Worm (Caenorhabditis elegans): ENCODE data around the gene C14C6.3.

Gene C14C6.3

DNA sequence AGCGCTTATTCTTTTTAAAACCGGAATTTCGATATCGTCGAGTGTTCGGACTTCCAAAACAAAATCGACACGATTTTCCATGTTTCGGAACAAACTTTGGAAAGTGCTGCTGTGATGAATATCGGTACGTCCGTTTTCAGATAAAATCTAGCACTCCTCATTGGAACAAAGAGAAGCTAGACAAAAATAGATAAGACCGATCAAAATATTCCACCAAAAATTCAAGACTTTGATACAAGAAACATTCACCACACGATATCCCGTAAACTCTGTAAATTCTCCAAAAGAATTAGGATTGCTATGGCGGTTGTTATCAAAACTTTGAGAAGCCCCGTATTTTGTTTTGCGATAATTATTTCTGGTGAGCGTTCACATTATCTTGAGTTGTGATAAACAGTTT lies at the start of gene C14C6.3:
Gene C14C6.3, plus strand, starts transcription at position 301 of the 400 bp plus-strand sequence.
- no peak for TF ChIP-seq unc-62 (GFP tag; optimal IDR thresholded peaks at IDR 0.05)

- TF ChIP-seq unc-62 (GFP tag; optimal IDR thresholded peaks at IDR 0.05) = no peak
Measured at ce11 chrV:494284-494683, 49.0 kb upstream of the C14C6.3 start, which contains the start of gene nhr-131. Gene nhr-131, plus strand, starts transcription at chrV:494370.

- no peak for TF ChIP-seq unc-62 (GFP tag; optimal IDR thresholded peaks at IDR 0.05)
Measured at ce11 chrV:497399-497798, 45.9 kb upstream of the C14C6.3 start, which contains the start of gene T01G6.1. Gene T01G6.1, plus strand, starts transcription at chrV:497699.

DNA sequence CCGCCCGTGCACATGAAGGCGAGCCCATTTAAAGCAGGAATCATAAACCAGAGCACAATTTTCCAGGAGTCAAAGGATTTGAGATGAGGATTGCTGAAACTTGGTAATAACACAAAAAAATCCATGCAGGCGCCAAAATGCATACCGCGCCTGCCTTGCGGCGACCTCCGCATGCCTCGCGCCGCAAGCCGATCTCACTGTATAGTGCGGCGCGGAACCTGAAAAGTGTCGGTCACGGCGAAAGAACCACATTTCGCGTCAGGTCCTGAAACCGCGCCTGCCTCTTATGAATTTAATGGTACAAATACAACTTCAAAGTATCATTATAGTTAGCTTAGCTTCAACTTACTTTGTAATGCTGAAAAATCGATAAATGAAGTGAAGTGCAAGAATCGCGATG lies 42.7 kb upstream of the C14C6.3 start:
- no peak for TF ChIP-seq unc-62 (GFP tag; optimal IDR thresholded peaks at IDR 0.05)

- no peak for TF ChIP-seq unc-62 (GFP tag; optimal IDR thresholded peaks at IDR 0.05)
Measured at ce11 chrV:501230-501629, 42.0 kb upstream of the C14C6.3 start, which contains the start of gene str-256. Gene str-256, minus strand, starts transcription at chrV:501330.

- TF ChIP-seq unc-62 (GFP tag; optimal IDR thresholded peaks at IDR 0.05) = no peak
Measured at ce11 chrV:502803-503273, 40.4 kb upstream of the C14C6.3 start, which contains the start of gene T01G6.10. Gene T01G6.10, minus strand, starts transcription at chrV:503223.

ce11 chrV:503728-504127 lies 39.5 kb upstream of the C14C6.3 start, which contains the start of gene srlf-35:
Gene srlf-35, plus strand, starts transcription at chrV:504028.
- TF ChIP-seq unc-62 (GFP tag; optimal IDR thresholded peaks at IDR 0.05) = no peak

DNA sequence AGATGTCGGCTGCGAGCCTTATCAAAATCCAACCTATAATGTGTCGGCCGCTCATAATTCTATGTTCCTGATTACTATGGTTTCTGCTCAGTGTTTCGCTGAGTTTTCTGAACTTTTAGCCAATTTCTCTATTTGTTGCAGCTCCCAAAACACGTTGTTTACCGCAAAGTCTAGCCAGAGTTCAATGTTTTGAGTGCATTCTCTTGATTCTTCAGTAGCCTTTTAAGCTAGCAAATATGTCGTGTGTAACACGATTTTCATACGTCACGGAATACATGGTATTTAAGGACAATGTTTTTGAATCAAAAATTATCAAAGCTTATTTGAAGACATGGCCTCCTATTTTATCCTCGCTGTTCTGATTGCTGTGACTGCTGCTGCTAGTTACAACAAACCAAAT lies 38.1 kb upstream of the C14C6.3 start, which contains the start of gene srlf-19:
Gene srlf-19, plus strand, starts transcription at position 301 of the 400 bp plus-strand sequence.
- TF ChIP-seq unc-62 (GFP tag; optimal IDR thresholded peaks at IDR 0.05) = no peak

- TF ChIP-seq unc-62 (GFP tag; optimal IDR thresholded peaks at IDR 0.05) = no peak
Measured at ce11 chrV:512420-512819, 30.8 kb upstream of the C14C6.3 start, which contains the start of gene srh-37. Gene srh-37, minus strand, starts transcription at chrV:512520.

DNA sequence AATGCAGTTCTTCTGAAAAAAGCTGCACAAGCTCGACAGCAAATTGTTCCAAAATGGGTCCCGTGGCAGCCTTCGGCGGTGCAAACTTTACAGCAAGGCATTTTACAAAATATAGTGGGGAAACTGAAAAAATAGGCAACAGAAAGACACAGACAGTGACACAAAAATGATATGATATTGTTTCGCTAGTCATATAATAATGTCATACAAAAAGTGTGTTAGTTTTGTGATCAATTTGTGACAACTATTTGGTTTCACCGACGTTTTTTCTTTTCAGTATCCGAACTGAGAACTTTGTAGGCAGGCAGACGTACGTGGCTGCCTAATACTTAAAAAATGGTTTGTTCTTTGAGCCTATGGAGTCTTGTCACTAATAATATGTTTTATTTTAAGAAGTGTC lies 23.8 kb upstream of the C14C6.3 start, which contains the start of gene nhr-210:
Gene nhr-210, minus strand, starts transcription at position 101 of the 400 bp plus-strand sequence.
- no peak for TF ChIP-seq unc-62 (GFP tag; optimal IDR thresholded peaks at IDR 0.05)

DNA sequence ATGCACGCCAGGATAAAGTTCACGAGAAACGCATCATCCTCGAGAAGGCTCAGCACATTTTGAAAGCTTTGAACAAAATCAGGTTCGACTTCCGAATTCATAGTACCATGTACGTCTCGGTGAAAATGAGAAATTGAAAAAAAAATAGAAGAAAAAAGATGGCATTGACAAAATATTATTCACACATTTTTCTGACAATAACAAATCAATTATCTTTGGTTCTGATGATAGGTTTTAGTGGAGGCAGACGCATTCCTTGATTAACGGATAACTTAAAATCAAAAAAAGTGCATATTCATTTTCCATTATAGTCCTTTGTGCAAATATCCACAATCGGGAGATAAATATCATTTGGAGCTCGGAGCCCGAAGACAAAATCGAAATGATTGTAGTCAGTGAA lies 21.8 kb upstream of the C14C6.3 start, which contains the start of gene srw-107:
Gene srw-107, minus strand, starts transcription at position 101 of the 400 bp plus-strand sequence.
- TF ChIP-seq unc-62 (GFP tag; optimal IDR thresholded peaks at IDR 0.05) = no peak

- no peak for TF ChIP-seq unc-62 (GFP tag; optimal IDR thresholded peaks at IDR 0.05)
Measured at ce11 chrV:524058-524457, 19.2 kb upstream of the C14C6.3 start, which contains the start of gene lipl-3. Gene lipl-3, minus strand, starts transcription at chrV:524218.

DNA sequence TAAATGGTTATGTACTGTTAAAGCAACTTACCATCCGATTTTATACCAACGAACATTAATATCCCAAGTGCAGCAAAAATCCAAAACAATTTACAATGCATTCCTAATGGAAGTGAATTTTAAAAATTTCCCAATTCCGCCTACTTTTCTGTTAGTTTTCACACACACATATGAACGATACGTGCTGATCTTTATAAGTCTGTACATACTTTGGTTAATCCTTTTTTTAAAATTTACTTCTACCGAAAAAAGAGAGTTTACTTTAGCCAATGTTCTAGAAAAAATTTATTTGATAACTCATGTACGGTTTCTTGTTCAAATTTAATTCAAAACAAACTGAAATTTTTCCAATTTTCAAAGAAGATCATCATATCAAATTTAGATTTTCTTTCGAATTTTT lies 18.2 kb upstream of the C14C6.3 start, which contains the start of gene R11G11.16:
Gene R11G11.16, minus strand, starts transcription at position 101 of the 400 bp plus-strand sequence.
- TF ChIP-seq unc-62 (GFP tag; optimal IDR thresholded peaks at IDR 0.05) = no peak

DNA sequence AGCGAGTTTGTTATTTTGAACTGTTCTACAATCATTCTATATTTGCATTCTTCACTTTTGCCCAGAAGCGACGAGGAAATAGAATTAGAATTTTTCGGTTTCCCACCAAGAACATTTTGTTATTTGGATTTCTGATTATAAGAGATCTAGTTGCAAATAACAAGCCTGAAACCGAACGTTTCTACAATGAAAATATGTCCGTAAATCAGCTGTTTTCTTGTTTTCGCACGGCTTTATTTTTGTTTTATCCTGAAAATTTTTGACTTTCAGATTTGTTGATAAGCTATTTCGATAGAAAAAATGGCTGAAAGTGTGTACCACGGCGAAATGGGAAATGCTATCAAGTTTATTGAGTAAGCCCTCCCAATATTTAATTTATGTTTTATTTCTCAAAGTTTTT lies 15.7 kb upstream of the C14C6.3 start, which contains the start of gene srw-108:
Gene srw-108, plus strand, starts transcription at position 301 of the 400 bp plus-strand sequence.
- no peak for TF ChIP-seq unc-62 (GFP tag; optimal IDR thresholded peaks at IDR 0.05)

DNA sequence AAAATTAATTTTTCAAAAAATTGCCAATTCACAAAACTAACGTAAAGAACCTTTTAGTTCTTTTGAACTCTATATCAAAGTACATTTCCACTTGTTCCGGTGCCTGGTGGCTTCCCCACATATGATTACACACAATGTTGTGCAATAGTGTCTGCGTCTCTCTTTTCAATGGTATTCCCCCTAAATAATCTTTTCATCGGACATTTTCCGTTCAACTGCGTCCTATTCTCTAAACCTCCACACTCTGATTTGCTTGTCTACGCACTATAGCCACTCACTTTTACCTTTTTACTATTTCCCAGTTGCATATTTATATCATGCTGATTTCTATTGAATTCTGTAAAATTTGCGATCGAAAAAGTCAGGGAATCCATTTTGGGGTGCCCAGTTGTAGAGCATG lies 11.2 kb upstream of the C14C6.3 start, which contains the start of gene nhr-58:
Gene nhr-58, plus strand, starts transcription at position 214 of the 400 bp plus-strand sequence.
- TF ChIP-seq unc-62 (GFP tag; optimal IDR thresholded peaks at IDR 0.05) = no peak

ce11 chrV:534176-534575 lies 9.1 kb upstream of the C14C6.3 start, which contains the start of gene nhr-132:
Gene nhr-132, plus strand, starts transcription at chrV:534446.
- TF ChIP-seq unc-62 (GFP tag; optimal IDR thresholded peaks at IDR 0.05) = no peak

DNA sequence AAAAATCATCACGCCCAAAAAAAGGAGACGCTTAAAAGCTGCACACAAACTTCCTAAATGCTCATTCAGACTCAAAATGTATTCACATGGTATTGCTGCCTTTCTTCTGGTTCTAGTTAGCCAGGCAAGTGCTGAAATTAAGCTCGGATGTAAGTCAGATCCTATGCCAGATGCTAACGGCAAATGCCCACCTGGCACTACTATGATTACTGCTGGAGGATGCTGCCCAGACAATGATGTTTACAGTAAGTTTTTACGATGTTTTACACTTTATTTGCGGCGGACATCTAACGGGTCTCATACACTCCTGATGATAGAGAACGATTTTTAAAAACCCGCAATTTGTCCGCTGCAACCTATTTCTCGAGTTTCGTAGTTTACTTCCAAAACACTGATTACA lies 6.7 kb upstream of the C14C6.3 start, which contains the start of gene C14C6.5:
Gene C14C6.5, plus strand, starts transcription at position 58 of the 400 bp plus-strand sequence.
- TF ChIP-seq unc-62 (GFP tag; optimal IDR thresholded peaks at IDR 0.05) = no peak

All from whole organism, dauer.